Fruit fly (Drosophila melanogaster) whole organism, embryonic: ENCODE results near the gene CG33284.

Experiments
- Atf-2 ChIP-seq: fragments of 200-800 bp; sonication (Bioruptor generic); optimal IDR thresholded peaks from 2 replicates; lab custom pipeline; 2016; ENCODE audit warnings: missing biosample characterization, missing genetic modification characterization
- BtbVII ChIP-seq: fragments of 200-800 bp; sonication (Bioruptor generic); optimal IDR thresholded peaks from 3 replicates; lab custom pipeline; 2017; ENCODE audit warnings: missing biosample characterization, mild to moderate bottlenecking, missing genetic modification characterization
- CG10147 ChIP-seq: fragments of 200-800 bp; sonication (Bioruptor generic); optimal IDR thresholded peaks from 2 replicates; lab custom pipeline; 2019; ENCODE audit warnings: missing biosample characterization, mild to moderate bottlenecking, missing genetic modification characterization, moderate library complexity
- CG10209 ChIP-seq: fragments of 200-800 bp; sonication (Bioruptor generic); optimal IDR thresholded peaks from 3 replicates; lab custom pipeline; 2017; ENCODE audit warnings: missing biosample characterization, mild to moderate bottlenecking, missing genetic modification characterization, missing genetic modification reagents
- CG10959 ChIP-seq: fragments of 200-800 bp; sonication (Bioruptor generic); IDR thresholded peaks from 2 replicates; pipeline ENCODE4 v1.3.6; 2022; ENCODE audit warnings: missing biosample characterization, missing genetic modification characterization
- CG11504 ChIP-seq: fragments of 200-800 bp; sonication (Bioruptor generic); optimal IDR thresholded peaks from 3 replicates; lab custom pipeline; 2019; ENCODE audit warnings: missing biosample characterization, mild to moderate bottlenecking, missing genetic modification characterization, moderate library complexity
- CG12391 ChIP-seq: fragments of 200-800 bp; sonication (Bioruptor generic); optimal IDR thresholded peaks from 3 replicates; lab custom pipeline; 2018; ENCODE audit warnings: missing biosample characterization, mild to moderate bottlenecking, missing genetic modification characterization, moderate library complexity
- CG12659 ChIP-seq: fragments of 200-800 bp; sonication (Bioruptor generic); optimal IDR thresholded peaks from 3 replicates; lab custom pipeline; 2017; ENCODE audit warnings: mild to moderate bottlenecking, missing biosample characterization, missing genetic modification reagents, missing genetic modification characterization
- CG13624 ChIP-seq: fragments of 200-800 bp; sonication (Bioruptor generic); optimal IDR thresholded peaks from 2 replicates; lab custom pipeline; 2016; ENCODE audit warnings: missing biosample characterization, missing genetic modification characterization
- CG16813 ChIP-seq: fragments of 200-800 bp; sonication (Bioruptor generic); IDR thresholded peaks from 3 replicates; pipeline ENCODE4 v1.3.6; 2022; ENCODE audit warnings: missing biosample characterization, missing genetic modification characterization; ENCODE audit not compliant: partially characterized antibody
- CG2202 ChIP-seq: fragments of 200-800 bp; sonication (Bioruptor generic); optimal IDR thresholded peaks from 2 replicates; lab custom pipeline; 2018; ENCODE audit warnings: missing biosample characterization, mild to moderate bottlenecking, missing genetic modification characterization
- CG3847 ChIP-seq: fragments of 200-800 bp; sonication (Bioruptor generic); IDR thresholded peaks from 2 replicates; pipeline ENCODE4 v1.3.6; 2022; ENCODE audit warnings: missing biosample characterization, missing genetic modification characterization
- CG43689 ChIP-seq: fragments of 200-800 bp; sonication (Bioruptor generic); IDR thresholded peaks from 2 replicates; pipeline ENCODE4 v1.3.6; 2022; ENCODE audit warnings: missing biosample characterization, missing genetic modification characterization
- CG4424 ChIP-seq: fragments of 200-800 bp; sonication (Bioruptor generic); optimal IDR thresholded peaks from 3 replicates; lab custom pipeline; 2016; ENCODE audit warnings: missing biosample characterization, missing genetic modification characterization
- CG7556 ChIP-seq: fragments of 200-800 bp; sonication (Bioruptor generic); optimal IDR thresholded peaks from 2 replicates; lab custom pipeline; 2017; ENCODE audit warnings: missing biosample characterization, mild to moderate bottlenecking, missing genetic modification characterization
- CG8388 ChIP-seq: fragments of 200-800 bp; sonication (Bioruptor generic); optimal IDR thresholded peaks from 2 replicates; lab custom pipeline; 2019; ENCODE audit warnings: missing biosample characterization, mild to moderate bottlenecking, missing genetic modification characterization, moderate library complexity
- CG9437 ChIP-seq: fragments of 200-800 bp; sonication (Bioruptor generic); optimal IDR thresholded peaks from 2 replicates; lab custom pipeline; 2018; ENCODE audit warnings: missing biosample characterization, mild to moderate bottlenecking, missing genetic modification characterization
- CkIIα-i1 ChIP-seq: fragments of 200-800 bp; sonication (Bioruptor generic); IDR thresholded peaks from 2 replicates; pipeline ENCODE4 v1.3.6; 2022; ENCODE audit warnings: missing biosample characterization, missing genetic modification characterization
- Dad ChIP-seq: fragments of 200-800 bp; sonication (Bioruptor generic); optimal IDR thresholded peaks from 3 replicates; lab custom pipeline; 2016; ENCODE audit warnings: missing biosample characterization, missing genetic modification characterization
- Dfd ChIP-seq, 2 experiments: fragments of >200 bp; optimal IDR thresholded peaks; 2 replicates each; lab custom pipeline; 2017; ENCODE audit warnings: missing biosample characterization in 2 of 2, missing genetic modification characterization in 2 of 2
- Doc3 ChIP-seq: fragments of 200-800 bp; sonication (Bioruptor generic); IDR thresholded peaks from 3 replicates; pipeline ENCODE4 v1.3.6; 2022; ENCODE audit warnings: missing biosample characterization, missing genetic modification characterization; ENCODE audit not compliant: partially characterized antibody
- H2.0 ChIP-seq: fragments of 200-800 bp; sonication (Bioruptor generic); IDR thresholded peaks from 2 replicates; pipeline ENCODE4 v1.3.6; 2022; ENCODE audit warnings: missing biosample characterization, missing genetic modification characterization
- Hr51 ChIP-seq, 2 experiments: fragments of 200-800 bp; sonication (Bioruptor generic); optimal IDR thresholded peaks; 2 replicates in 1 of 2; 3 replicates in 1 of 2; lab custom pipeline; 2016 to 2018; ENCODE audit warnings: missing biosample characterization in 2 of 2, missing genetic modification characterization in 2 of 2, mild to moderate bottlenecking in 1 of 2, moderate library complexity in 1 of 2
- MESR4 ChIP-seq: fragments of 200-800 bp; sonication (Bioruptor generic); optimal IDR thresholded peaks from 2 replicates; lab custom pipeline; 2018; ENCODE audit warnings: missing biosample characterization, mild to moderate bottlenecking, missing genetic modification characterization, moderate library complexity
- Mrtf ChIP-seq: fragments of 200-800 bp; sonication (Bioruptor generic); IDR thresholded peaks from 3 replicates; pipeline ENCODE4 v1.3.6; 2022; ENCODE audit warnings: missing biosample characterization, missing genetic modification characterization
- NC2β ChIP-seq: fragments of 200-800 bp; sonication (Bioruptor generic); optimal IDR thresholded peaks from 2 replicates; lab custom pipeline; 2016; ENCODE audit warnings: missing biosample characterization, missing genetic modification characterization
- Rfx ChIP-seq: fragments of 200-800 bp; sonication (Bioruptor generic); IDR thresholded peaks from 2 replicates; pipeline ENCODE4 v1.3.6; 2022; ENCODE audit warnings: missing biosample characterization, missing genetic modification characterization
- Rx ChIP-seq: fragments of 200-800 bp; sonication (Bioruptor generic); IDR thresholded peaks from 2 replicates; pipeline ENCODE4 v1.3.6; 2022; ENCODE audit warnings: missing biosample characterization, missing genetic modification characterization
- ara ChIP-seq: fragments of 200-800 bp; sonication (Bioruptor generic); IDR thresholded peaks from 2 replicates; pipeline ENCODE4 v1.3.6; 2022; ENCODE audit warnings: missing biosample characterization, missing genetic modification characterization
- ase ChIP-seq: fragments of 200-800 bp; sonication (Bioruptor generic); IDR thresholded peaks from 3 replicates; pipeline ENCODE4 v1.3.6; 2022; ENCODE audit warnings: missing biosample characterization, missing genetic modification characterization
- bbx ChIP-seq: fragments of 200-800 bp; sonication (Bioruptor generic); IDR thresholded peaks from 2 replicates; pipeline ENCODE4 v1.3.6; 2022; ENCODE audit warnings: missing biosample characterization, missing genetic modification characterization; ENCODE audit not compliant: partially characterized antibody
- bowl ChIP-seq: fragments of 200-800 bp; sonication (Bioruptor generic); IDR thresholded peaks from 2 replicates; pipeline ENCODE4 v1.3.6; 2022; ENCODE audit warnings: missing biosample characterization, missing genetic modification characterization
- crp ChIP-seq, 2 experiments: fragments of 200-800 bp; sonication (Bioruptor generic); optimal IDR thresholded peaks; 2 replicates in 1 of 2; 3 replicates in 1 of 2; lab custom pipeline; 2017; ENCODE audit warnings: missing biosample characterization in 2 of 2, missing genetic modification characterization in 2 of 2, mild to moderate bottlenecking in 1 of 2, moderate library complexity in 1 of 2
- dati ChIP-seq: fragments of 200-800 bp; sonication (Bioruptor generic); IDR thresholded peaks from 2 replicates; pipeline ENCODE4 v1.3.6; 2022; ENCODE audit warnings: missing biosample characterization, missing genetic modification characterization
- dmrt11E ChIP-seq: fragments of 200-800 bp; sonication (Bioruptor generic); optimal IDR thresholded peaks from 3 replicates; lab custom pipeline; 2018; ENCODE audit warnings: missing biosample characterization, mild to moderate bottlenecking, missing genetic modification characterization, moderate library complexity
- ems ChIP-seq: fragments of 200-800 bp; sonication (Bioruptor generic); optimal IDR thresholded peaks from 3 replicates; lab custom pipeline; 2016; ENCODE audit warnings: missing biosample characterization, missing genetic modification characterization
- ftz-f1 ChIP-seq: fragments of 200-800 bp; sonication (Bioruptor generic); optimal IDR thresholded peaks from 2 replicates; lab custom pipeline; 2016; ENCODE audit warnings: missing biosample characterization, missing genetic modification characterization
- gsb-n ChIP-seq: fragments of 200-800 bp; sonication (Bioruptor generic); optimal IDR thresholded peaks from 3 replicates; lab custom pipeline; 2018; ENCODE audit warnings: missing biosample characterization, mild to moderate bottlenecking, missing genetic modification characterization
- ham ChIP-seq: fragments of 200-800 bp; sonication (Bioruptor generic); IDR thresholded peaks from 2 replicates; pipeline ENCODE4 v1.3.6; 2022; ENCODE audit warnings: missing biosample characterization, missing genetic modification characterization
- insv ChIP-seq, 2 experiments: fragments of 200-800 bp; sonication (Bioruptor generic); optimal IDR thresholded peaks; 3 replicates each; lab custom pipeline; 2016 to 2018; ENCODE audit warnings: missing biosample characterization in 2 of 2, missing genetic modification characterization in 2 of 2
- lab ChIP-seq: fragments of 200-800 bp; sonication (Bioruptor generic); optimal IDR thresholded peaks from 3 replicates; lab custom pipeline; 2017; ENCODE audit warnings: missing biosample characterization, missing genetic modification characterization, mild to moderate bottlenecking, moderate library complexity, missing genetic modification reagents
- mirr ChIP-seq: fragments of 200-800 bp; sonication (Bioruptor generic); optimal IDR thresholded peaks from 3 replicates; lab custom pipeline; 2018; ENCODE audit warnings: missing biosample characterization, mild to moderate bottlenecking, missing genetic modification characterization
- nom ChIP-seq: fragments of 200-800 bp; sonication (Bioruptor generic); optimal IDR thresholded peaks from 2 replicates; lab custom pipeline; 2017; ENCODE audit warnings: missing biosample characterization, missing genetic modification characterization, mild to moderate bottlenecking, moderate library complexity, missing genetic modification reagents
- pan ChIP-seq, 4 experiments: fragments of >200 bp in 3 of 4; fragments of 200-800 bp in 1 of 4; sonication (Bioruptor generic) in 1 of 4; optimal IDR thresholded peaks in 3 of 4; IDR thresholded peaks in 1 of 4; 2 replicates each; pipeline versions ENCODE4 v1.3.6 to Lab custom; 2017 to 2022; ENCODE audit warnings: missing biosample characterization in 2 of 4, missing genetic modification characterization in 2 of 4, mixed read lengths in 1 of 4
- tap ChIP-seq: fragments of 200-800 bp; optimal IDR thresholded peaks from 3 replicates; lab custom pipeline; 2019; ENCODE audit warnings: missing biosample characterization, mild to moderate bottlenecking, missing genetic modification characterization, moderate library complexity
- tgo ChIP-seq: fragments of 200-800 bp; sonication (Bioruptor generic); IDR thresholded peaks from 3 replicates; pipeline ENCODE4 v1.3.6; 2022; ENCODE audit warnings: missing biosample characterization, missing genetic modification characterization
- tna ChIP-seq: fragments of 200-800 bp; sonication (Bioruptor generic); IDR thresholded peaks from 2 replicates; pipeline ENCODE4 v1.3.6; 2022; ENCODE audit warnings: missing biosample characterization, missing genetic modification characterization; ENCODE audit not compliant: partially characterized antibody
- toy ChIP-seq: fragments of 200-800 bp; sonication (Bioruptor generic); IDR thresholded peaks from 2 replicates; pipeline ENCODE4 v1.3.6; 2022; ENCODE audit warnings: missing biosample characterization, missing genetic modification characterization
- tx ChIP-seq: fragments of 200-800 bp; sonication (Bioruptor generic); optimal IDR thresholded peaks from 2 replicates; lab custom pipeline; 2016; ENCODE audit warnings: missing biosample characterization, missing genetic modification characterization
- vfl ChIP-seq: fragments of 200-800 bp; sonication (Bioruptor generic); optimal IDR thresholded peaks from 2 replicates; lab custom pipeline; 2016; ENCODE audit warnings: missing biosample characterization, missing genetic modification characterization

The CG33284 gene

dm6 chr3L:21135850-21136249 is 12.3 kb downstream of the CG33284 start (continued):
- TF ChIP-seq CG10959 (GFP tag; lab: Robert Waterston, UW) (no peak), ftz-f1 (GFP tag; lab: Kevin White, UChicago) (peak; percentile 97), BtbVII (GFP tag; lab: Kevin White, UChicago) (no peak), vfl (no peak), bbx (peak; percentile 98), ham (GFP tag; lab: Robert Waterston, UW) (no peak), H2.0 (GFP tag; lab: Robert Waterston, UW) (no peak), Atf-2 (GFP tag; lab: Kevin White, UChicago) (no peak), Mrtf (GFP tag; lab: Robert Waterston, UW) (no peak), insv (GFP tag; optimal IDR thresholded peaks at IDR 0.05; lab: Kevin White, UChicago) (peak in 1 of 2 experiments; percentile 10), Dfd (GFP tag; optimal IDR thresholded peaks at IDR 0.05; lab: Kevin White, UChicago) (no peak), Dad (peak; percentile 4), CG4424 (GFP tag; lab: Kevin White, UChicago) (no peak), CG2202 (tag; lab: Kevin White, UChicago) (no peak), Hr51 (GFP tag; optimal IDR thresholded peaks at IDR 0.05; lab: Kevin White, UChicago) (peak in 1 of 2 experiments; percentile 20), MESR4 (GFP tag; lab: Kevin White, UChicago) (peak; percentile 96), Doc3 (peak; percentile 80), Rx (GFP tag; lab: Robert Waterston, UW) (no peak), ase (GFP tag; lab: Robert Waterston, UW) (no peak), bowl (GFP tag; lab: Robert Waterston, UW) (no peak), tx (GFP tag; lab: Kevin White, UChicago) (peak; percentile 12), toy (GFP tag; lab: Robert Waterston, UW) (no peak), CG13624 (peak; percentile 51), nom (GFP tag; lab: Kevin White, UChicago) (no peak), gsb-n (tag; lab: Kevin White, UChicago) (no peak), tna (GFP tag; lab: Robert Waterston, UW) (peak; percentile 96), CG3847 (peak; percentile 98), CG8388 (GFP tag; lab: Kevin White, UChicago) (no peak), dmrt11E (no peak), tgo (GFP tag; lab: Robert Waterston, UW) (no peak), dati (no peak), CkIIα-i1 (GFP tag; lab: Robert Waterston, UW) (no peak), tap (tag; lab: Kevin White, UChicago) (no peak), CG10209 (GFP tag; lab: Kevin White, UChicago) (no peak), crp (GFP tag; optimal IDR thresholded peaks at IDR 0.05; lab: Kevin White, UChicago) (peak in 1 of 2 experiments; percentile 60), ems (peak; percentile 54), mirr (GFP tag; lab: Kevin White, UChicago) (peak; percentile 11), CG9437 (GFP tag; lab: Kevin White, UChicago) (no peak), CG12391 (tag; lab: Kevin White, UChicago) (peak; percentile 37), ara (GFP tag; lab: Robert Waterston, UW) (no peak), CG16813 (GFP tag; lab: Robert Waterston, UW) (peak; percentile 91), pan (optimal IDR thresholded peaks at IDR 0.05; lab: Kevin White, UChicago) (no peak), pan (GFP tag; optimal IDR thresholded peaks at IDR 0.05 in 1 of 2, IDR thresholded peaks at IDR 0.05 in 1 of 2) (no peak), Rfx (GFP tag; lab: Robert Waterston, UW) (peak; percentile 58), CG7556 (no peak), CG43689 (no peak), CG10147 (peak; percentile 8), NC2β (GFP tag; lab: Kevin White, UChicago) (peak; percentile 7), lab (no peak), CG11504 (peak; percentile 81), CG12659 (GFP tag; lab: Kevin White, UChicago) (peak; percentile 73)
